Worm (Caenorhabditis elegans) whole organism, L4 larva: ENCODE results near the gene his-42.

Experiments used
- D1046.2 ChIP-seq: fragments of 200-800 bp; sonication (Bioruptor generic); IDR thresholded peaks from 2 replicates; pipeline ENCODE4 v1.3.6; 2022; ENCODE audit warnings: missing genetic modification characterization, missing compliant biosample characterization
- F37D6.2 ChIP-seq: sonication (generic microtip); optimal IDR thresholded peaks from 2 replicates; lab custom pipeline; 2016; ENCODE audit warnings: mild to moderate bottlenecking, missing genetic modification characterization, missing compliant biosample characterization
- F44E2.7 ChIP-seq: fragments of 200-800 bp; sonication (Bioruptor generic); IDR thresholded peaks from 2 replicates; pipeline ENCODE4 v2.1.2; 2022; ENCODE audit warnings: missing genetic modification characterization, missing compliant biosample characterization
- T20F7.1 ChIP-seq: fragments of 200-800 bp; sonication (Bioruptor generic); optimal IDR thresholded peaks from 2 replicates; lab custom pipeline; 2018; ENCODE audit warnings: mild to moderate bottlenecking, missing genetic modification characterization, missing compliant biosample characterization
- Y105C5A.15 ChIP-seq: fragments of 200-800 bp; sonication (Bioruptor generic); IDR thresholded peaks from 2 replicates; pipeline ENCODE4 v1.3.6; 2022; ENCODE audit warnings: missing genetic modification characterization, missing compliant biosample characterization
- Y48G9A.11 ChIP-seq: fragments of 200-800 bp; sonication (Bioruptor generic); IDR thresholded peaks from 2 replicates; pipeline ENCODE4 v1.3.6; 2022; ENCODE audit warnings: missing genetic modification reagents, missing genetic modification characterization, missing compliant biosample characterization
- Y75B8A.6 ChIP-seq: fragments of 200-800 bp; sonication (Bioruptor generic); IDR thresholded peaks from 2 replicates; pipeline ENCODE4 v1.3.6; 2022; ENCODE audit warnings: missing genetic modification reagents, missing genetic modification characterization, missing compliant biosample characterization
- ZK546.5 ChIP-seq, 2 experiments: sonication (generic microtip); optimal IDR thresholded peaks; 2 replicates each; lab custom pipeline; 2017; ENCODE audit warnings: missing biosample characterization in 2 of 2, missing genetic modification characterization in 2 of 2
- aha-1 ChIP-seq: fragments of 150-350 bp; peaks from one replicate; lab custom pipeline; 2014; ENCODE audit warnings: missing biosample characterization, missing genetic modification characterization
- attf-4 ChIP-seq: sonication (generic microtip); optimal IDR thresholded peaks from 3 replicates; lab custom pipeline; 2017; ENCODE audit warnings: missing biosample characterization, missing genetic modification characterization
- ceh-20 ChIP-seq: fragments of 200-800 bp; sonication (Bioruptor generic); IDR thresholded peaks from 2 replicates; pipeline ENCODE4 v1.3.6; 2022; ENCODE audit warnings: missing genetic modification reagents, missing genetic modification characterization, missing compliant biosample characterization
- ceh-62 ChIP-seq: sonication (generic microtip); optimal IDR thresholded peaks from 2 replicates; lab custom pipeline; 2017; ENCODE audit warnings: missing biosample characterization, missing genetic modification characterization
- ceh-82 ChIP-seq: sonication (generic microtip); optimal IDR thresholded peaks from 2 replicates; lab custom pipeline; 2017; ENCODE audit warnings: missing biosample characterization, missing genetic modification characterization
- ces-1 ChIP-seq: fragments of 150-350 bp; sonication (generic microtip); optimal IDR thresholded peaks from 4 replicates; lab custom pipeline; 2014; ENCODE audit warnings: missing biosample characterization, missing genetic modification reagents, missing genetic modification characterization
- ctbp-1 ChIP-seq: fragments of 200-800 bp; sonication (Bioruptor generic); IDR thresholded peaks from 2 replicates; pipeline ENCODE4 v1.3.6; 2022; ENCODE audit warnings: missing genetic modification reagents, missing genetic modification characterization, missing compliant biosample characterization
- daf-12 ChIP-seq: fragments of 150-350 bp; optimal IDR thresholded peaks from 2 replicates; lab custom pipeline; 2014; ENCODE audit warnings: missing biosample characterization, missing genetic modification reagents, missing genetic modification characterization
- dmd-6 ChIP-seq: fragments of 200-800 bp; sonication (Bioruptor generic); IDR thresholded peaks from 2 replicates; pipeline ENCODE4 v1.3.6; 2022; ENCODE audit warnings: missing genetic modification reagents, missing genetic modification characterization, missing compliant biosample characterization
- dmd-8 ChIP-seq: fragments of 200-800 bp; sonication (Bioruptor generic); IDR thresholded peaks from 2 replicates; pipeline ENCODE4 v1.3.6; 2022; ENCODE audit warnings: missing genetic modification characterization, missing compliant biosample characterization
- dpl-1 ChIP-seq: fragments of 150-350 bp; optimal IDR thresholded peaks from 2 replicates; lab custom pipeline; 2014; ENCODE audit warnings: missing biosample characterization, missing genetic modification reagents, missing genetic modification characterization
- egl-27 ChIP-seq: sonication (generic microtip); optimal IDR thresholded peaks from 3 replicates; lab custom pipeline; 2017; ENCODE audit warnings: missing biosample characterization, missing genetic modification reagents, missing genetic modification characterization
- fkh-10 ChIP-seq: fragments of 150-350 bp; optimal IDR thresholded peaks from 2 replicates; lab custom pipeline; 2014; ENCODE audit warnings: missing biosample characterization, missing genetic modification reagents, missing genetic modification characterization
- hlh-11 ChIP-seq: fragments of 200-800 bp; sonication (Bioruptor generic); optimal IDR thresholded peaks from 2 replicates; lab custom pipeline; 2018; ENCODE audit warnings: mild to moderate bottlenecking, missing genetic modification characterization, missing compliant biosample characterization
- hlh-30 ChIP-seq: sonication (generic microtip); optimal IDR thresholded peaks from 2 replicates; lab custom pipeline; 2017; ENCODE audit warnings: antibody characterized with exemption, mild to moderate bottlenecking, missing genetic modification characterization, missing compliant biosample characterization; ENCODE audit not compliant: insufficient read depth
- lin-1 ChIP-seq: fragments of 200-800 bp; sonication (Bioruptor generic); IDR thresholded peaks from 2 replicates; pipeline ENCODE4 v1.3.6; 2022; ENCODE audit warnings: missing genetic modification reagents, missing genetic modification characterization, missing compliant biosample characterization
- lin-13 ChIP-seq: fragments of 150-350 bp; optimal IDR thresholded peaks from 2 replicates; lab custom pipeline; 2014; ENCODE audit warnings: missing biosample characterization, missing genetic modification reagents, missing genetic modification characterization
- lin-39 ChIP-seq: fragments of 150-350 bp; optimal IDR thresholded peaks from 2 replicates; lab custom pipeline; 2014; ENCODE audit warnings: missing biosample characterization, missing genetic modification reagents, missing genetic modification characterization
- madf-9 ChIP-seq: fragments of 200-800 bp; sonication (Bioruptor generic); conservative IDR thresholded peaks from 2 replicates; pipeline ENCODE4 v1.3.6; 2022; ENCODE audit warnings: missing genetic modification reagents, missing genetic modification characterization, missing compliant biosample characterization
- mdl-1 ChIP-seq, 2 experiments: fragments of 150-350 bp in 1 of 2; sonication (generic microtip) in 1 of 2; optimal IDR thresholded peaks; 2 replicates each; lab custom pipeline; 2014 to 2017; ENCODE audit warnings: missing biosample characterization in 2 of 2, missing genetic modification characterization in 2 of 2
- mes-2 ChIP-seq: sonication (generic microtip); optimal IDR thresholded peaks from 2 replicates; lab custom pipeline; 2016; ENCODE audit warnings: missing genotype, mild to moderate bottlenecking, missing genetic modification characterization, missing compliant biosample characterization; ENCODE audit not compliant: poor library complexity, severe bottlenecking
- mxl-2 ChIP-seq: fragments of 200-800 bp; sonication (Bioruptor generic); conservative IDR thresholded peaks from 2 replicates; pipeline ENCODE4 v1.3.6; 2022; ENCODE audit warnings: missing genetic modification reagents, missing genetic modification characterization, missing compliant biosample characterization
- mxl-3 ChIP-seq: fragments of 200-800 bp; sonication (Bioruptor generic); optimal IDR thresholded peaks from 2 replicates; lab custom pipeline; 2018; ENCODE audit warnings: mild to moderate bottlenecking, missing genetic modification characterization, missing compliant biosample characterization
- nhr-10 ChIP-seq: fragments of 150-350 bp; optimal IDR thresholded peaks from 2 replicates; lab custom pipeline; 2014; ENCODE audit warnings: missing biosample characterization, missing genetic modification characterization
- nhr-111 ChIP-seq: fragments of 200-800 bp; sonication (Bioruptor generic); optimal IDR thresholded peaks from 2 replicates; lab custom pipeline; 2018; ENCODE audit warnings: mild to moderate bottlenecking, missing genetic modification characterization, missing compliant biosample characterization
- nhr-237 ChIP-seq: sonication (generic microtip); optimal IDR thresholded peaks from 2 replicates; lab custom pipeline; 2017; ENCODE audit warnings: missing biosample characterization, missing genetic modification characterization
- nhr-28 ChIP-seq: fragments of 150-350 bp; optimal IDR thresholded peaks from 2 replicates; lab custom pipeline; 2014; ENCODE audit warnings: missing biosample characterization, missing genetic modification characterization
- nhr-41 ChIP-seq: fragments of 200-800 bp; sonication (Bioruptor generic); IDR thresholded peaks from 2 replicates; pipeline ENCODE4 v1.3.6; 2022; ENCODE audit warnings: missing genetic modification reagents, missing genetic modification characterization, missing compliant biosample characterization
- nhr-42 ChIP-seq: fragments of 200-800 bp; sonication (Bioruptor generic); IDR thresholded peaks from 2 replicates; pipeline ENCODE4 v1.3.6; 2022; ENCODE audit warnings: missing genetic modification characterization, missing compliant biosample characterization
- nhr-48 ChIP-seq: sonication (generic microtip); optimal IDR thresholded peaks from 2 replicates; lab custom pipeline; 2016; ENCODE audit warnings: mild to moderate bottlenecking, missing genetic modification characterization, missing compliant biosample characterization
- nhr-76 ChIP-seq: fragments of 150-350 bp; optimal IDR thresholded peaks from 2 replicates; lab custom pipeline; 2014; ENCODE audit warnings: missing biosample characterization, missing genetic modification characterization
- nhr-77 ChIP-seq: fragments of 150-350 bp; optimal IDR thresholded peaks from 2 replicates; lab custom pipeline; 2014; ENCODE audit warnings: missing biosample characterization, missing genetic modification characterization
- pqm-1 ChIP-seq: sonication (generic microtip); optimal IDR thresholded peaks from 2 replicates; lab custom pipeline; 2017; ENCODE audit warnings: missing biosample characterization, missing genetic modification characterization
- rbr-2 ChIP-seq: sonication (generic microtip); optimal IDR thresholded peaks from 2 replicates; lab custom pipeline; 2016; ENCODE audit warnings: missing genotype, missing genetic modification characterization, missing compliant biosample characterization
- set-16 ChIP-seq: fragments of 200-800 bp; sonication (Bioruptor generic); IDR thresholded peaks from 2 replicates; pipeline ENCODE4 v1.3.6; 2022; ENCODE audit warnings: missing genetic modification reagents, missing genetic modification characterization, missing compliant biosample characterization
- skn-1 ChIP-seq: fragments of 150-350 bp; optimal IDR thresholded peaks from 2 replicates; lab custom pipeline; 2014; ENCODE audit warnings: missing biosample characterization, missing genetic modification characterization
- snpc-1.2 ChIP-seq: fragments of 200-800 bp; sonication (Bioruptor generic); IDR thresholded peaks from 2 replicates; pipeline ENCODE4 v1.3.6; 2022; ENCODE audit warnings: missing genetic modification reagents, missing genetic modification characterization, missing compliant biosample characterization
- snpc-4 ChIP-seq: fragments of 150-350 bp; optimal IDR thresholded peaks from 2 replicates; lab custom pipeline; 2014; ENCODE audit warnings: missing biosample characterization, missing genetic modification characterization
- spr-1 ChIP-seq: sonication (generic microtip); optimal IDR thresholded peaks from 2 replicates; lab custom pipeline; 2016; ENCODE audit warnings: mild to moderate bottlenecking, missing genetic modification characterization, missing compliant biosample characterization
- tag-97 ChIP-seq: fragments of 200-800 bp; sonication (Bioruptor generic); IDR thresholded peaks from 2 replicates; pipeline ENCODE4 v1.3.6; 2022; ENCODE audit warnings: missing genetic modification characterization, missing compliant biosample characterization
- unc-130 ChIP-seq: sonication (generic microtip); optimal IDR thresholded peaks from 2 replicates; lab custom pipeline; 2016; ENCODE audit warnings: missing genetic modification reagents, missing genetic modification characterization, missing compliant biosample characterization
- unc-62 ChIP-seq, 3 experiments: fragments of 150-350 bp in 1 of 3; sonication (generic microtip); optimal IDR thresholded peaks in 2 of 3; peaks in 1 of 3; 1 replicate in 1 of 3; 2 replicates in 2 of 3; lab custom pipeline; 2014 to 2017; ENCODE audit warnings: missing biosample characterization in 3 of 3, missing genetic modification characterization in 3 of 3, missing genetic modification reagents in 3 of 3, missing genotype in 1 of 3
- zip-11 ChIP-seq: fragments of 200-800 bp; sonication (Bioruptor generic); IDR thresholded peaks from 2 replicates; pipeline ENCODE4 v1.3.6; 2022; ENCODE audit warnings: missing genetic modification characterization, missing compliant biosample characterization
- zip-2 ChIP-seq: fragments of 150-350 bp; optimal IDR thresholded peaks from 2 replicates; lab custom pipeline; 2014; ENCODE audit warnings: missing biosample characterization, missing genetic modification characterization
- ztf-7 ChIP-seq: fragments of 150-350 bp; optimal IDR thresholded peaks from 2 replicates; lab custom pipeline; 2014; ENCODE audit warnings: missing biosample characterization, missing genetic modification characterization

Gene his-42

DNA sequence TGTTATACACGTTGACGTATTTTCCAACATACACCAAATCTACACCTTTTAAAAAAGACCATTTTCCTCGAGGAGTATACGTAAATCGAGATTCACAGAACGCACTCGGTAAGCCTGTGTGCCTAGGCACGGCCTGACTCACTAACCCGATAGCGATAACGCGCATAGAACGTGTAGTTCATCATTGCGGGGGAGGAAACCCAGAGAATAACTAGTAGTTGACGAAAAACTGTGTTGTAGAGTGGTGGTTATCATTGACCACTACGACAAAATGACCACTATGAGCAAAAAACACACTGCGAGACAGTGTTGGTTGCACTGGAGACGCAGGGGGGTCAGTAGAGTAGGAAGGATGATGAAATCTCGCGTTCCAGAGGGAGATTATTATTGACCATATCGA lies 31.4 kb upstream of the his-42 start:
- TF ChIP-seq zip-11 (no peak), zip-2 (tag; lab: Kevin White, UChicago) (no peak), snpc-4 (tag; lab: Kevin White, UChicago) (no peak), ceh-62 (no peak), attf-4 (tag; lab: Kevin White, UChicago) (no peak), ZK546.5 (tag; optimal IDR thresholded peaks at IDR 0.05; lab: Kevin White, UChicago) (no peak), snpc-1.2 (GFP tag; lab: Robert Waterston, UW) (no peak), lin-13 (no peak), daf-12 (no peak), pqm-1 (peak; percentile 30), ceh-82 (no peak), dmd-8 (no peak), T20F7.1 (no peak), F44E2.7 (no peak), mdl-1 (tag; optimal IDR thresholded peaks at IDR 0.05; lab: Kevin White, UChicago) (no peak), nhr-28 (tag; lab: Kevin White, UChicago) (peak; percentile 57), nhr-41 (GFP tag; lab: Robert Waterston, UW) (no peak), lin-1 (GFP tag; lab: Robert Waterston, UW) (no peak), lin-39 (tag; lab: Kevin White, UChicago) (no peak), rbr-2 (tag; lab: Kevin White, UChicago) (no peak), Y105C5A.15 (no peak), set-16 (GFP tag; lab: Robert Waterston, UW) (no peak), spr-1 (tag; lab: Kevin White, UChicago) (no peak), Y75B8A.6 (GFP tag; lab: Robert Waterston, UW) (no peak), hlh-30 (tag; lab: Kevin White, UChicago) (no peak), nhr-77 (tag; lab: Kevin White, UChicago) (peak; percentile 63), nhr-42 (GFP tag; lab: Robert Waterston, UW) (peak; percentile 38; the same call in 1 of the 2 replicates), aha-1 (tag; lab: Kevin White, UChicago) (peak; percentile 40), unc-62 (GFP tag; optimal IDR thresholded peaks at IDR 0.05 in 1 of 2; lab: Kevin White, UChicago) (no peak), unc-62 (tag; optimal IDR thresholded peaks at IDR 0.05; lab: Kevin White, UChicago) (no peak), ctbp-1 (GFP tag; lab: Robert Waterston, UW) (no peak), D1046.2 (GFP tag; lab: Robert Waterston, UW) (no peak), egl-27 (tag; lab: Kevin White, UChicago) (no peak), mxl-3 (GFP tag; lab: Kevin White, UChicago) (no peak), madf-9 (GFP tag; lab: Robert Waterston, UW) (no peak), fkh-10 (GFP tag; lab: Kevin White, UChicago) (no peak), dmd-6 (peak; percentile 22; the same call in 1 of the 2 replicates), unc-130 (GFP tag; lab: Kevin White, UChicago) (no peak), nhr-111 (no peak), nhr-10 (tag; lab: Kevin White, UChicago) (no peak), ztf-7 (no peak), Y48G9A.11 (GFP tag; lab: Robert Waterston, UW) (no peak), mxl-2 (GFP tag; lab: Robert Waterston, UW) (no peak), tag-97 (GFP tag; lab: Robert Waterston, UW) (no peak), dpl-1 (GFP tag; lab: Kevin White, UChicago) (no peak), hlh-11 (peak; percentile 44), mes-2 (tag; lab: Kevin White, UChicago) (peak; percentile 38), nhr-237 (tag; lab: Kevin White, UChicago) (no peak), ces-1 (GFP tag; lab: Kevin White, UChicago) (no peak), nhr-76 (tag; lab: Kevin White, UChicago) (no peak), F37D6.2 (tag; lab: Kevin White, UChicago) (no peak), nhr-48 (tag; lab: Kevin White, UChicago) (no peak), ceh-20 (GFP tag; lab: Robert Waterston, UW) (no peak), skn-1 (no peak)
